Worm (Caenorhabditis elegans) whole organism, L1 larva: Measurements from ENCODE around the gene C25H3.3.
A peak's percentile ranks its signal among the peaks of the same experiment; 100 is the strongest.

Experiments
- F16B12.6 ChIP-seq: fragments of 150-350 bp; optimal IDR thresholded peaks from 2 replicates; lab custom pipeline; 2014; ENCODE audit warnings: missing biosample characterization, missing genetic modification characterization
- aha-1 ChIP-seq: fragments of 150-350 bp; optimal IDR thresholded peaks from 2 replicates; lab custom pipeline; 2014; ENCODE audit warnings: missing biosample characterization, missing genetic modification characterization
- aly-2 ChIP-seq: fragments of 150-350 bp; optimal IDR thresholded peaks from 2 replicates; lab custom pipeline; 2014; ENCODE audit warnings: missing biosample characterization, missing genetic modification characterization
- blmp-1 ChIP-seq: fragments of 150-350 bp; optimal IDR thresholded peaks from 2 replicates; lab custom pipeline; 2014; ENCODE audit warnings: missing biosample characterization, missing genetic modification characterization
- ceh-63 ChIP-seq: fragments of 200-800 bp; sonication (Bioruptor generic); optimal IDR thresholded peaks from 2 replicates; lab custom pipeline; 2018; ENCODE audit warnings: mild to moderate bottlenecking, missing genetic modification characterization, missing compliant biosample characterization
- ceh-8 ChIP-seq: fragments of 200-800 bp; sonication (Bioruptor generic); optimal IDR thresholded peaks from 2 replicates; lab custom pipeline; 2018; ENCODE audit warnings: mild to moderate bottlenecking, missing genetic modification characterization, moderate library complexity, missing compliant biosample characterization
- ceh-82 ChIP-seq, 3 experiments: fragments of 150-350 bp in 1 of 3; sonication (generic microtip) in 2 of 3; optimal IDR thresholded peaks; 2 replicates each; lab custom pipeline; 2014 to 2017; ENCODE audit warnings: missing biosample characterization in 3 of 3, missing genetic modification characterization in 3 of 3
- dpl-1 ChIP-seq, 3 experiments: fragments of 150-350 bp in 2 of 3; sonication (generic microtip) in 1 of 3; optimal IDR thresholded peaks; 2 replicates each; lab custom pipeline; 2014 to 2017; ENCODE audit warnings: missing biosample characterization in 3 of 3, missing genetic modification characterization in 3 of 3, missing genetic modification reagents in 3 of 3
- egl-27 ChIP-seq, 2 experiments: fragments of 150-350 bp in 1 of 2; sonication (generic microtip); optimal IDR thresholded peaks; 3 replicates each; lab custom pipeline; 2017 to 2018; ENCODE audit warnings: missing biosample characterization in 2 of 2, missing genetic modification characterization in 2 of 2, missing genetic modification reagents in 2 of 2
- elt-2 ChIP-seq: sonication (generic microtip); optimal IDR thresholded peaks from 2 replicates; lab custom pipeline; 2016; ENCODE audit warnings: missing genetic modification characterization, mild to moderate bottlenecking, inconsistent platforms, missing compliant biosample characterization, missing genetic modification reagents
- fkh-8 ChIP-seq: sonication (generic microtip); optimal IDR thresholded peaks from 2 replicates; lab custom pipeline; 2016; ENCODE audit warnings: mild to moderate bottlenecking, missing genetic modification characterization, missing compliant biosample characterization
- fos-1 ChIP-seq: fragments of 150-350 bp; optimal IDR thresholded peaks from 2 replicates; lab custom pipeline; 2014; ENCODE audit warnings: missing biosample characterization, missing genetic modification characterization
- grh-1 ChIP-seq: fragments of 200-800 bp; sonication (Bioruptor generic); IDR thresholded peaks from 2 replicates; pipeline ENCODE4 v1.3.6; 2022; ENCODE audit warnings: missing genetic modification reagents, missing genetic modification characterization, missing compliant biosample characterization
- hlh-4 ChIP-seq: sonication (generic microtip); optimal IDR thresholded peaks from 2 replicates; lab custom pipeline; 2016; ENCODE audit warnings: mild to moderate bottlenecking, missing genetic modification characterization, missing compliant biosample characterization
- hpl-2 ChIP-seq: fragments of 150-350 bp; optimal IDR thresholded peaks from 2 replicates; lab custom pipeline; 2014; ENCODE audit warnings: missing biosample characterization, missing genetic modification reagents, missing genetic modification characterization
- lin-13 ChIP-seq: fragments of 150-350 bp; optimal IDR thresholded peaks from 2 replicates; lab custom pipeline; 2014; ENCODE audit warnings: missing biosample characterization, missing genetic modification reagents, missing genetic modification characterization
- lin-14 ChIP-seq: fragments of 200-800 bp; sonication (Bioruptor generic); optimal IDR thresholded peaks from 2 replicates; lab custom pipeline; 2018; ENCODE audit warnings: mild to moderate bottlenecking, missing genetic modification characterization, moderate library complexity, missing compliant biosample characterization
- lin-39 ChIP-seq: fragments of 150-350 bp; optimal IDR thresholded peaks from 2 replicates; lab custom pipeline; 2014; ENCODE audit warnings: missing biosample characterization, missing genetic modification reagents, missing genetic modification characterization
- lir-3 ChIP-seq: sonication (generic microtip); optimal IDR thresholded peaks from 2 replicates; lab custom pipeline; 2016; ENCODE audit warnings: mild to moderate bottlenecking, missing genetic modification characterization, moderate library complexity, missing compliant biosample characterization; ENCODE audit not compliant: poor library complexity
- lsy-2 ChIP-seq, 2 experiments: fragments of 150-350 bp; optimal IDR thresholded peaks; 2 replicates each; lab custom pipeline; 2014; ENCODE audit warnings: missing biosample characterization in 2 of 2, missing genetic modification characterization in 2 of 2
- mab-9 ChIP-seq: fragments of 200-800 bp; sonication (Bioruptor generic); IDR thresholded peaks from 2 replicates; pipeline ENCODE4 v1.3.6; 2022; ENCODE audit warnings: missing genetic modification reagents, missing genetic modification characterization, missing compliant biosample characterization
- mep-1 ChIP-seq: fragments of 150-350 bp; optimal IDR thresholded peaks from 2 replicates; lab custom pipeline; 2014; ENCODE audit warnings: missing biosample characterization, missing genetic modification characterization
- nhr-11 ChIP-seq: fragments of 150-350 bp; optimal IDR thresholded peaks from 2 replicates; lab custom pipeline; 2014; ENCODE audit warnings: missing biosample characterization, missing genetic modification characterization
- nhr-12 ChIP-seq: sonication (generic microtip); optimal IDR thresholded peaks from 2 replicates; lab custom pipeline; 2017; ENCODE audit warnings: missing biosample characterization, missing genetic modification characterization
- nhr-19 ChIP-seq: fragments of 200-800 bp; sonication (Bioruptor generic); conservative IDR thresholded peaks from 2 replicates; pipeline ENCODE4 v1.3.6; 2022; ENCODE audit warnings: missing genetic modification characterization, missing compliant biosample characterization
- nhr-20 ChIP-seq: sonication (generic microtip); optimal IDR thresholded peaks from 2 replicates; lab custom pipeline; 2016; ENCODE audit warnings: mild to moderate bottlenecking, missing genetic modification characterization, missing compliant biosample characterization
- nhr-28 ChIP-seq: fragments of 150-350 bp; optimal IDR thresholded peaks from 2 replicates; lab custom pipeline; 2014; ENCODE audit warnings: missing biosample characterization, missing genetic modification characterization
- nhr-47 ChIP-seq: sonication (generic microtip); optimal IDR thresholded peaks from 2 replicates; lab custom pipeline; 2016; ENCODE audit warnings: mild to moderate bottlenecking, missing genetic modification characterization, moderate library complexity, missing compliant biosample characterization
- nhr-71 ChIP-seq: sonication (generic microtip); optimal IDR thresholded peaks from 2 replicates; lab custom pipeline; 2016; ENCODE audit warnings: mild to moderate bottlenecking, missing genetic modification characterization, moderate library complexity, missing compliant biosample characterization
- nhr-76 ChIP-seq: sonication (generic microtip); optimal IDR thresholded peaks from 2 replicates; lab custom pipeline; 2017; ENCODE audit warnings: missing biosample characterization, missing genetic modification characterization
- nhr-77 ChIP-seq: fragments of 150-350 bp; optimal IDR thresholded peaks from 2 replicates; lab custom pipeline; 2014; ENCODE audit warnings: missing biosample characterization, missing genetic modification characterization
- nhr-85 ChIP-seq: sonication (generic microtip); peaks from one replicate; lab custom pipeline; 2016; ENCODE audit warnings: missing genetic modification characterization, inconsistent platforms, missing compliant biosample characterization
- nhr-90 ChIP-seq: sonication (generic microtip); optimal IDR thresholded peaks from 2 replicates; lab custom pipeline; 2016; ENCODE audit warnings: mild to moderate bottlenecking, missing genetic modification characterization, missing compliant biosample characterization; ENCODE audit not compliant: poor library complexity
- pag-3 ChIP-seq: sonication (generic microtip); optimal IDR thresholded peaks from 2 replicates; lab custom pipeline; 2017; ENCODE audit warnings: missing genetic modification characterization, mild to moderate bottlenecking, missing compliant biosample characterization, antibody characterized with exemption, borderline replicate concordance; ENCODE audit not compliant: insufficient read depth
- pqm-1 ChIP-seq: sonication (generic microtip); optimal IDR thresholded peaks from 3 replicates; lab custom pipeline; 2017; ENCODE audit warnings: missing biosample characterization, missing genetic modification characterization
- rnt-1 ChIP-seq: sonication (generic microtip); optimal IDR thresholded peaks from 2 replicates; lab custom pipeline; 2016; ENCODE audit warnings: mild to moderate bottlenecking, missing genetic modification characterization, moderate library complexity, missing compliant biosample characterization
- snpc-4 ChIP-seq: fragments of 150-350 bp; optimal IDR thresholded peaks from 2 replicates; lab custom pipeline; 2014; ENCODE audit warnings: missing biosample characterization, missing genetic modification characterization
- snu-23 ChIP-seq: sonication (generic microtip); optimal IDR thresholded peaks from 2 replicates; lab custom pipeline; 2016; ENCODE audit warnings: missing genetic modification characterization, missing compliant biosample characterization
- sox-4 ChIP-seq: sonication (generic microtip); optimal IDR thresholded peaks from 2 replicates; lab custom pipeline; 2016; ENCODE audit warnings: missing genetic modification characterization, missing compliant biosample characterization
- sup-37 ChIP-seq: fragments of 200-800 bp; sonication (Bioruptor generic); optimal IDR thresholded peaks from 2 replicates; lab custom pipeline; 2018; ENCODE audit warnings: mild to moderate bottlenecking, missing genetic modification characterization, missing compliant biosample characterization
- swsn-7 ChIP-seq: sonication (generic microtip); optimal IDR thresholded peaks from 2 replicates; lab custom pipeline; 2016; ENCODE audit warnings: missing genetic modification characterization, missing compliant biosample characterization
- tbx-2 ChIP-seq: sonication (generic microtip); optimal IDR thresholded peaks from 2 replicates; lab custom pipeline; 2016; ENCODE audit warnings: missing genetic modification characterization, missing compliant biosample characterization
- vab-15 ChIP-seq: sonication (generic microtip); optimal IDR thresholded peaks from 2 replicates; lab custom pipeline; 2017; ENCODE audit warnings: missing genotype, mild to moderate bottlenecking, missing genetic modification characterization, missing compliant biosample characterization
- xbp-1 ChIP-seq: sonication (generic microtip); optimal IDR thresholded peaks from 2 replicates; lab custom pipeline; 2016; ENCODE audit warnings: missing genetic modification characterization, missing compliant biosample characterization
- ztf-11 ChIP-seq, 2 experiments: sonication (generic microtip); optimal IDR thresholded peaks; 2 replicates each; lab custom pipeline; 2016 to 2017; ENCODE audit warnings: missing genetic modification characterization in 2 of 2, missing biosample characterization in 1 of 2, missing compliant biosample characterization in 1 of 2
- ztf-4 ChIP-seq: fragments of 150-350 bp; optimal IDR thresholded peaks from 2 replicates; lab custom pipeline; 2014; ENCODE audit warnings: missing biosample characterization, missing genetic modification characterization

The C25H3.3 gene

DNA sequence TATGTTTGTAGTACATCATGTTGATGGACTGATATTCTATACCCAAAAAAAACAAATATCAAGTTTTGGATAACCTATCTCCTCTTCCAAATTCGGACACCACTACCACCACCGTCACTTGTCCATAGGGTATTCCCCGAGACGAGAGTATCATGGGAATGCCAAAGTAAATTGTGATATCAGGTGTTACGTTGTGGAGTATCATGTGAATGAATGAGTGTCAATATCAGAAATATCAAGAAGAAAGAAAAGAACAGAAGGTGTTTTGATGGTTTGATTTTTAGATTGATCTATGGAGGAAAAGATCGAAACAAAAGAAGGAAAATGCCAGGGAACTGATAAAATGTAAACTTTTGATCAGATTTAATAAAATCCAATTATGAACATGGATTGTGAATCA, 4.3 kb downstream of the C25H3.3 start (continued):
- TF ChIP-seq ztf-11 (tag; optimal IDR thresholded peaks at IDR 0.05; lab: Kevin White, UChicago) (no peak), blmp-1 (tag; lab: Kevin White, UChicago) (peak; percentile 38), mep-1 (tag; lab: Kevin White, UChicago) (peak; percentile 52), nhr-71 (tag; lab: Kevin White, UChicago) (peak; percentile 88), rnt-1 (tag; lab: Kevin White, UChicago) (peak; percentile 57), ceh-8 (no peak), lin-14 (peak; percentile 85), snu-23 (GFP tag; lab: Kevin White, UChicago) (peak; percentile 77), lin-13 (GFP tag; lab: Kevin White, UChicago) (peak; percentile 57), tbx-2 (peak; percentile 57)

- TF ChIP-seq blmp-1 (tag; lab: Kevin White, UChicago): peak; percentile 20
- TF ChIP-seq lir-3 (tag; lab: Kevin White, UChicago): no peak
- TF ChIP-seq fos-1: no peak
- peak; percentile 33 for TF ChIP-seq snu-23 (GFP tag; lab: Kevin White, UChicago)
- no peak for TF ChIP-seq ceh-63 (GFP tag; lab: Kevin White, UChicago)
- TF ChIP-seq mab-9: no peak
- TF ChIP-seq nhr-11: no peak
- TF ChIP-seq nhr-19 (GFP tag; lab: Robert Waterston, UW): peak; percentile 10
- peak; percentile 44 for TF ChIP-seq rnt-1 (tag; lab: Kevin White, UChicago)
- no peak for TF ChIP-seq pag-3 (tag; lab: Kevin White, UChicago)
- TF ChIP-seq sup-37 (GFP tag; lab: Kevin White, UChicago): no peak
- peak; percentile 19 for TF ChIP-seq nhr-20
- TF ChIP-seq lsy-2 (tag; optimal IDR thresholded peaks at IDR 0.05; lab: Kevin White, UChicago): peak; percentile 2 to 4
- TF ChIP-seq grh-1 (GFP tag; lab: Robert Waterston, UW): no peak
- no peak for TF ChIP-seq nhr-76 (tag; lab: Kevin White, UChicago)
- TF ChIP-seq swsn-7 (tag; lab: Kevin White, UChicago): no peak
- peak; percentile 57 for TF ChIP-seq snpc-4
- TF ChIP-seq nhr-71 (tag; lab: Kevin White, UChicago): peak; percentile 39
- TF ChIP-seq hpl-2 (GFP tag; lab: Kevin White, UChicago): no peak
- TF ChIP-seq pqm-1: no peak
- peak; percentile 6 for TF ChIP-seq lin-14
Observed at ce11 chrII:5698869-5699268, 4.9 kb downstream of the C25H3.3 start, which contains the start of the genes C25H3.10 and C25H3.1. TSS of gene C25H3.10 (minus strand) at chrII:5698969. TSS of gene C25H3.1 (plus strand) at chrII:5699071.

- TF ChIP-seq nhr-12 (tag; lab: Kevin White, UChicago) (no peak), hlh-4 (no peak), F16B12.6 (tag; lab: Kevin White, UChicago) (peak; percentile 12), xbp-1 (tag; lab: Kevin White, UChicago) (peak; percentile 67), egl-27 (tag; optimal IDR thresholded peaks at IDR 0.05; lab: Kevin White, UChicago) (peak in 1 of 2 experiments; percentile 57), nhr-90 (tag; lab: Kevin White, UChicago) (peak; percentile 87), tbx-2 (peak; percentile 75), dpl-1 (GFP tag; optimal IDR thresholded peaks at IDR 0.05; lab: Kevin White, UChicago) (peak; percentile 40 to 50 (median 43)), sox-4 (tag; lab: Kevin White, UChicago) (no peak), mab-9 (peak; percentile 35; the same call in 1 of the 2 replicates), snu-23 (GFP tag; lab: Kevin White, UChicago) (peak; percentile 84), vab-15 (tag; lab: Kevin White, UChicago) (no peak), fos-1 (peak; percentile 70), nhr-47 (tag; lab: Kevin White, UChicago) (peak; percentile 89), nhr-85 (tag; lab: Kevin White, UChicago) (peak; percentile 91), snpc-4 (peak; percentile 99), blmp-1 (tag; lab: Kevin White, UChicago) (peak; percentile 17), hpl-2 (GFP tag; lab: Kevin White, UChicago) (no peak), grh-1 (GFP tag; lab: Robert Waterston, UW) (peak; percentile 67), aha-1 (tag; lab: Kevin White, UChicago) (no peak), lsy-2 (tag; optimal IDR thresholded peaks at IDR 0.05; lab: Kevin White, UChicago) (peak; percentile 55 to 77), mep-1 (tag; lab: Kevin White, UChicago) (peak; percentile 51), ceh-82 (tag; optimal IDR thresholded peaks at IDR 0.05; lab: Kevin White, UChicago) (peak; percentile 44 to 80 (median 70)), nhr-71 (tag; lab: Kevin White, UChicago) (peak; percentile 89), nhr-28 (tag; lab: Kevin White, UChicago) (no peak), elt-2 (peak; percentile 87), lin-39 (tag; lab: Kevin White, UChicago) (peak; percentile 87), ztf-11 (tag; optimal IDR thresholded peaks at IDR 0.05; lab: Kevin White, UChicago) (no peak), fkh-8 (tag; lab: Kevin White, UChicago) (no peak), aly-2 (tag; lab: Kevin White, UChicago) (peak; percentile 49), ztf-4 (tag; lab: Kevin White, UChicago) (peak; percentile 12), nhr-77 (tag; lab: Kevin White, UChicago) (peak; percentile 60)
Observed at ce11 chrII:5701485-5701884, 7.5 kb downstream of the C25H3.3 start.
